Worm (Caenorhabditis elegans): Measurements from ENCODE around the gene C53D6.4.

Gene C53D6.4

DNA sequence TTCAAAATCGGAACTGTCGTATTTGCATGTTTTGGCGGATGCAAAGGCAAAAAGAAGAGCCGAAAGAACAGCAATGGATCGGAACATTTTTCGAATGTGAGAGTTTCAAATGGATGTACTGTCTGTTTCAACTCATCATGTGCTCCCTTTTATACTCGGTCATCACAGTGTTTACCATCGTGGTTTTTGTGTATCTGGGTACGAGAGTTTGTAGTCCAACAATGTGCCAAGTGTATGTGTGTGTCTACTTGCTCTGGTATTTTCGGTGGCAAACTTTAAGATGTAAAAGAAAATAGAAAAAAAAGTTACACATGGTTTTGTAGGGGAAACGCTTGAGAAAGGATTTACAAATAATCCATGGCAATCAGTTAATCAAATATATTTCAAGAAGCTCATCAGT is 22.5 kb upstream of the C53D6.4 start, which contains the start of gene Y73F4A.2:
Gene Y73F4A.2 (minus strand): TSS at position 124 of the 400 bp plus-strand sequence.
- no peak for TF ChIP-seq blmp-1 (tag; optimal IDR thresholded peaks at IDR 0.05)
- no peak for TF ChIP-seq elt-3 (tag; optimal IDR thresholded peaks at IDR 0.05)
- no peak for TF ChIP-seq efl-1 (optimal IDR thresholded peaks at IDR 0.05)
- TF ChIP-seq efl-1 (GFP tag; optimal IDR thresholded peaks at IDR 0.05 in 1 of 2), result peak in 1 of 2 experiments; percentile 3
- TF ChIP-seq nhr-77 (tag; optimal IDR thresholded peaks at IDR 0.05), result peak; percentile 70
- TF ChIP-seq lin-14 (GFP tag; optimal IDR thresholded peaks at IDR 0.05), result peak; percentile 4
- peak; percentile 12 for TF ChIP-seq nhr-20 (tag; optimal IDR thresholded peaks at IDR 0.05)
- no peak for TF ChIP-seq ztf-11 (tag; optimal IDR thresholded peaks at IDR 0.05)
- TF ChIP-seq mdl-1 (tag; optimal IDR thresholded peaks at IDR 0.05), result peak in 1 of 2 experiments; percentile 30
- no peak for TF ChIP-seq pag-3 (tag; optimal IDR thresholded peaks at IDR 0.05; ENCODE audit: borderline replicate concordance, insufficient read depth)
- no peak for TF ChIP-seq fkh-8 (tag; optimal IDR thresholded peaks at IDR 0.05)

ce11 chrIV:9040393-9040792 is 19.7 kb upstream of the C53D6.4 start, which contains the start of gene Y73F4A.3:
Gene Y73F4A.3 (minus strand): TSS chrIV:9040493.
- TF ChIP-seq lin-35 (GFP tag; optimal IDR thresholded peaks at IDR 0.05) (no peak), vab-15 (tag; optimal IDR thresholded peaks at IDR 0.05) (no peak)

DNA sequence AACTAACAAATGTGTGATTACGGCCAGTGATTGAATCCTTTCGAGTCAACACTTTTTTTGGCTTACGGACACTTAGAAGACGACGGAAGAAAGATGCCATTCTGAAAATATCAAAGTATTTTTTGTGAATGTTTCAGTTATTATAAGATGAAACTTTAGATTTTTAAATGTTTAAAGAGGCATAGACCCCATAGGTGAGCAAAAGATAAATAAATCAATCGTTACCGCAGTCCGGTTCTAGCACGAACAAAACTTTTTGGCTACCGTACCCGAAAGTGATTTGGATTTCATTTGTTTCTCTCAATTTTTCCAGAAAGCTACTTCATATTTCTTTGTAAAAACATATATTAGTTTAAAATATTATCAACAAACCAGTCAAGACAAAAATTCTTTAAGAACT is 16.3 kb upstream of the C53D6.4 start, which contains the start of gene C53D6.7:
Gene C53D6.7 (minus strand): TSS at position 101 of the 400 bp plus-strand sequence.
- TF ChIP-seq sox-4 (tag; optimal IDR thresholded peaks at IDR 0.05) (no peak), swsn-7 (tag; optimal IDR thresholded peaks at IDR 0.05) (no peak), isw-1 (GFP tag; IDR thresholded peaks at IDR 0.05) (no peak), tbx-2 (tag; optimal IDR thresholded peaks at IDR 0.05) (no peak), C34B4.2 (tag; optimal IDR thresholded peaks at IDR 0.05) (no peak), pax-3 (tag; optimal IDR thresholded peaks at IDR 0.05) (no peak), pag-3 (tag; optimal IDR thresholded peaks at IDR 0.05; ENCODE audit: borderline replicate concordance, insufficient read depth) (no peak), nhr-11 (tag; optimal IDR thresholded peaks at IDR 0.05) (no peak), skn-1 (tag; optimal IDR thresholded peaks at IDR 0.05) (no peak)

ce11 chrIV:9034340-9034739 is 13.6 kb upstream of the C53D6.4 start, which contains the start of gene C53D6.10:
Gene C53D6.10 (minus strand): TSS chrIV:9034440.
- TF ChIP-seq lin-15B (tag; optimal IDR thresholded peaks at IDR 0.05) (no peak), egl-13 (tag; optimal IDR thresholded peaks at IDR 0.05) (no peak), egl-27 (tag; optimal IDR thresholded peaks at IDR 0.05) (no peak), efl-1 (optimal IDR thresholded peaks at IDR 0.05) (no peak), efl-1 (GFP tag; optimal IDR thresholded peaks at IDR 0.05 in 1 of 2) (no peak), grh-1 (GFP tag; IDR thresholded peaks at IDR 0.05) (no peak), nhr-19 (GFP tag; conservative IDR thresholded peaks at IDR 0.05) (no peak), pax-3 (tag; optimal IDR thresholded peaks at IDR 0.05) (no peak), lir-3 (tag; optimal IDR thresholded peaks at IDR 0.05; ENCODE audit: poor library complexity) (no peak), hpl-2 (GFP tag; optimal IDR thresholded peaks at IDR 0.05) (no peak), fos-1 (tag; optimal IDR thresholded peaks at IDR 0.05) (no peak), unc-130 (tag; optimal IDR thresholded peaks at IDR 0.05) (no peak), dpl-1 (GFP tag; optimal IDR thresholded peaks at IDR 0.05) (no peak), nhr-237 (tag; optimal IDR thresholded peaks at IDR 0.05) (no peak)

- no peak for TF ChIP-seq swsn-7 (tag; optimal IDR thresholded peaks at IDR 0.05)
- peak in 1 of 3 experiments; percentile 2 for TF ChIP-seq dpl-1 (GFP tag; optimal IDR thresholded peaks at IDR 0.05)
- TF ChIP-seq F16B12.6 (tag; optimal IDR thresholded peaks at IDR 0.05), result peak; percentile 4
- no peak for TF ChIP-seq lin-15B (tag; optimal IDR thresholded peaks at IDR 0.05)
- peak; percentile 50 for TF ChIP-seq mep-1 (tag; optimal IDR thresholded peaks at IDR 0.05)
- TF ChIP-seq efl-1 (optimal IDR thresholded peaks at IDR 0.05), result peak; percentile 5 to 17
- no peak for TF ChIP-seq efl-1 (GFP tag; optimal IDR thresholded peaks at IDR 0.05 in 1 of 2)
- peak; percentile 71 for TF ChIP-seq blmp-1 (tag; optimal IDR thresholded peaks at IDR 0.05)
- TF ChIP-seq nhr-11 (tag; optimal IDR thresholded peaks at IDR 0.05), result no peak
Observed at ce11 chrIV:9032550-9032949, 11.8 kb upstream of the C53D6.4 start, which contains the start of gene C53D6.6. Gene C53D6.6 (minus strand): TSS chrIV:9032667.
